Worm (Caenorhabditis elegans): ENCODE results near the gene F37C4.8.

DNA sequence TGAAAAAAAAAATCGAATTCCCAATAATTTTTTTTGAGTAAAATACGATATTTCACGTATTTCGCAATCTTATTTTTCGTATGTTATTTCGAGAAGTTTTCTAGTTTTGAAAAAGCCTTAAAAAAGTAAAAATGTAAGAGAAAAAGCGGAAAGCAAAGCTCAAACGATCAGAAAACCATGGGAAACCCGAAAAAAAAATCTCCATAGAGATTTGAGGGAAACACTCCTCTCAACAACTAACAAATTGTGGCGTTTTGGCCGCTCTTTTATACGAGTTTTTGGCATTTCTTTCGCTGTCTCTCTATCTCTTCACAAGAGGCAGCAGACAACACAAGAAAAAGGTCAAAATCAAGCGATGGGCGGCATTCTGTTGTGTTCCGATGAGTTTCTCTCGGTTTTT lies 6.6 kb downstream of the F37C4.8 start:
- TF ChIP-seq ref-1 (GFP tag; conservative IDR thresholded peaks at IDR 0.05) (no peak), ztf-23 (GFP tag; IDR thresholded peaks at IDR 0.05) (no peak), med-1 (GFP tag; optimal IDR thresholded peaks at IDR 0.05; ENCODE audit: insufficient read depth) (no peak), klf-2 (GFP tag; conservative IDR thresholded peaks at IDR 0.05) (no peak), cog-1 (tag; optimal IDR thresholded peaks at IDR 0.05) (no peak), flt-1 (GFP tag; IDR thresholded peaks at IDR 0.05) (no peak), ztf-29 (GFP tag; IDR thresholded peaks at IDR 0.05) (no peak), tab-1 (GFP tag; IDR thresholded peaks at IDR 0.05) (no peak)
